Worm (Caenorhabditis elegans) whole organism, L2 larva: Measurements from ENCODE around the gene ZK662.2.

Experiments used
- blmp-1 ChIP-seq: sonication (generic microtip); optimal IDR thresholded peaks from 2 replicates; lab custom pipeline; 2017; ENCODE audit warnings: missing genetic modification characterization, mild to moderate bottlenecking, missing compliant biosample characterization, antibody characterized with exemption, moderate library complexity; ENCODE audit not compliant: insufficient read depth
- ceh-82 ChIP-seq: fragments of 150-350 bp; optimal IDR thresholded peaks from 2 replicates; lab custom pipeline; 2014; ENCODE audit warnings: missing biosample characterization, missing genetic modification characterization
- elt-1 ChIP-seq: fragments of 150-350 bp; optimal IDR thresholded peaks from 2 replicates; lab custom pipeline; 2014; ENCODE audit warnings: missing biosample characterization, missing genetic modification characterization
- lsy-2 ChIP-seq, 2 experiments: fragments of 150-350 bp in 1 of 2; sonication (generic microtip) in 1 of 2; optimal IDR thresholded peaks; 2 replicates each; lab custom pipeline; 2014 to 2017; ENCODE audit warnings: missing biosample characterization in 2 of 2, missing genetic modification characterization in 2 of 2
- nhr-23 ChIP-seq: fragments of 150-350 bp; optimal IDR thresholded peaks from 2 replicates; lab custom pipeline; 2014; ENCODE audit warnings: missing biosample characterization, missing genetic modification reagents, missing genetic modification characterization
- nhr-25 ChIP-seq: fragments of 150-350 bp; sonication (generic microtip); optimal IDR thresholded peaks from 3 replicates; lab custom pipeline; 2014; ENCODE audit warnings: missing biosample characterization, missing genetic modification characterization
- nhr-6 ChIP-seq: fragments of 150-350 bp; optimal IDR thresholded peaks from 2 replicates; lab custom pipeline; 2014; ENCODE audit warnings: missing biosample characterization, missing genetic modification characterization
- nhr-77 ChIP-seq: fragments of 150-350 bp; optimal IDR thresholded peaks from 2 replicates; lab custom pipeline; 2014; ENCODE audit warnings: missing biosample characterization, missing genetic modification characterization
- sem-4 ChIP-seq: fragments of 150-350 bp; optimal IDR thresholded peaks from 2 replicates; lab custom pipeline; 2014; ENCODE audit warnings: missing biosample characterization, missing genetic modification reagents, missing genetic modification characterization
- skn-1 ChIP-seq: sonication (generic microtip); optimal IDR thresholded peaks from 2 replicates; lab custom pipeline; 2017; ENCODE audit warnings: missing biosample characterization, missing genetic modification characterization
- unc-39 ChIP-seq: fragments of 150-350 bp; optimal IDR thresholded peaks from 2 replicates; lab custom pipeline; 2014; ENCODE audit warnings: missing biosample characterization, missing genetic modification characterization
- zag-1 ChIP-seq: fragments of 150-350 bp; optimal IDR thresholded peaks from 2 replicates; lab custom pipeline; 2014; ENCODE audit warnings: missing biosample characterization, missing genetic modification characterization

ce11 chrX:15650919-15651420 is 45.5 kb upstream of the ZK662.2 start, which contains the start of gene F59D12.3:
- TF ChIP-seq nhr-6 (tag; lab: Kevin White, UChicago) = no peak
- TF ChIP-seq elt-1 = no peak
- no peak for TF ChIP-seq sem-4 (tag; lab: Kevin White, UChicago)
- no peak for TF ChIP-seq zag-1 (tag; lab: Kevin White, UChicago)
- no peak for TF ChIP-seq ceh-82 (tag; lab: Kevin White, UChicago)
- TF ChIP-seq nhr-25 (tag; lab: Kevin White, UChicago) = no peak
- TF ChIP-seq skn-1 = no peak
- TF ChIP-seq unc-39 (tag; lab: Kevin White, UChicago) = no peak
- no peak for TF ChIP-seq blmp-1 (tag; lab: Kevin White, UChicago)
- no peak for TF ChIP-seq nhr-23 (tag; lab: Kevin White, UChicago)
- TF ChIP-seq lsy-2 (tag; optimal IDR thresholded peaks at IDR 0.05; lab: Kevin White, UChicago) = no peak
- no peak for TF ChIP-seq nhr-77 (tag; lab: Kevin White, UChicago)
